Fruit fly (Drosophila melanogaster) whole organism, adult: ENCODE data around the gene Hsp67Bc.

Source experiments
- CG11617 ChIP-seq: fragments of 200-800 bp; sonication (Bioruptor generic); optimal IDR thresholded peaks from 2 replicates; lab custom pipeline; 2017; ENCODE audit warnings: mild to moderate bottlenecking, missing biosample characterization, missing genetic modification reagents, missing genetic modification characterization
- CG12768 ChIP-seq: fragments of 200-800 bp; sonication (Bioruptor generic); optimal IDR thresholded peaks from 2 replicates; lab custom pipeline; 2017; ENCODE audit warnings: missing biosample characterization, missing genetic modification characterization, mild to moderate bottlenecking, moderate library complexity, missing genetic modification reagents
- CG14711 ChIP-seq: fragments of 200-800 bp; sonication (Bioruptor generic); optimal IDR thresholded peaks from 2 replicates; lab custom pipeline; 2018; ENCODE audit warnings: missing biosample characterization, mild to moderate bottlenecking, missing genetic modification characterization, moderate library complexity
- CG1620 ChIP-seq: fragments of 200-800 bp; sonication (Bioruptor generic); optimal IDR thresholded peaks from 2 replicates; lab custom pipeline; 2016; ENCODE audit warnings: missing biosample characterization, missing genetic modification characterization
- CG33017 ChIP-seq: fragments of 200-800 bp; sonication (Bioruptor generic); optimal IDR thresholded peaks from 2 replicates; lab custom pipeline; 2018; ENCODE audit warnings: missing biosample characterization, mild to moderate bottlenecking, missing genetic modification characterization, moderate library complexity
- CG5204 ChIP-seq: fragments of 200-800 bp; sonication (Bioruptor generic); optimal IDR thresholded peaks from 2 replicates; lab custom pipeline; 2016; ENCODE audit warnings: missing biosample characterization, missing genetic modification characterization
- CG7045 ChIP-seq: fragments of 200-800 bp; sonication (Bioruptor generic); optimal IDR thresholded peaks from 2 replicates; lab custom pipeline; 2017; ENCODE audit warnings: missing biosample characterization, mild to moderate bottlenecking, missing genetic modification characterization
- CG7101 ChIP-seq: fragments of 200-800 bp; sonication (Bioruptor generic); optimal IDR thresholded peaks from 2 replicates; lab custom pipeline; 2018; ENCODE audit warnings: missing biosample characterization, mild to moderate bottlenecking, missing genetic modification characterization, moderate library complexity
- Clk ChIP-seq: fragments of 200-800 bp; sonication (Bioruptor generic); optimal IDR thresholded peaks from 2 replicates; lab custom pipeline; 2017; ENCODE audit warnings: missing biosample characterization, missing genetic modification characterization
- Crg-1 ChIP-seq: fragments of 200-800 bp; sonication (Bioruptor generic); optimal IDR thresholded peaks from 2 replicates; lab custom pipeline; 2016; ENCODE audit warnings: missing biosample characterization, missing genetic modification characterization
- Hr96 ChIP-seq: fragments of 200-800 bp; sonication (Bioruptor generic); optimal IDR thresholded peaks from 2 replicates; lab custom pipeline; 2016; ENCODE audit warnings: missing biosample characterization, missing genetic modification characterization
- Mnt ChIP-seq: fragments of 200-800 bp; sonication (Bioruptor generic); optimal IDR thresholded peaks from 2 replicates; lab custom pipeline; 2016; ENCODE audit warnings: missing biosample characterization, mild to moderate bottlenecking, missing genetic modification characterization
- bab1 ChIP-seq: fragments of 200-800 bp; sonication (Bioruptor generic); optimal IDR thresholded peaks from 3 replicates; lab custom pipeline; 2019; ENCODE audit warnings: missing biosample characterization, mild to moderate bottlenecking, missing genetic modification characterization, moderate library complexity
- cic ChIP-seq: fragments of 200-800 bp; sonication (Bioruptor generic); optimal IDR thresholded peaks from 2 replicates; lab custom pipeline; 2017; ENCODE audit warnings: missing biosample characterization, mild to moderate bottlenecking, missing genetic modification characterization, moderate library complexity
- cnc ChIP-seq, 2 experiments: fragments of >200 bp; optimal IDR thresholded peaks; 2 replicates each; lab custom pipeline; 2017
- kay ChIP-seq: fragments of 200-800 bp; sonication (Bioruptor generic); peaks from one replicate; lab custom pipeline; 2016; ENCODE audit warnings: missing biosample characterization, missing genetic modification characterization, borderline replicate concordance
- ovo ChIP-seq: fragments of 200-800 bp; sonication (Bioruptor generic); optimal IDR thresholded peaks from 2 replicates; lab custom pipeline; 2016; ENCODE audit warnings: missing biosample characterization, missing genetic modification characterization
- pad ChIP-seq: fragments of 200-800 bp; sonication (Bioruptor generic); optimal IDR thresholded peaks from 3 replicates; lab custom pipeline; 2017; ENCODE audit warnings: missing biosample characterization, missing genetic modification characterization, mild to moderate bottlenecking, moderate library complexity, missing genetic modification reagents
- tj ChIP-seq: fragments of 200-800 bp; sonication (Bioruptor generic); optimal IDR thresholded peaks from 3 replicates; lab custom pipeline; 2017; ENCODE audit warnings: missing biosample characterization, mild to moderate bottlenecking, missing genetic modification characterization, moderate library complexity
- toe ChIP-seq: fragments of 200-800 bp; sonication (Bioruptor generic); optimal IDR thresholded peaks from 2 replicates; lab custom pipeline; 2016; ENCODE audit warnings: missing biosample characterization, missing genetic modification characterization

The Hsp67Bc gene

dm6 chr3L:9372278-9372975 lies at the start of gene Hsp67Bc, which contains the start of the genes CG4456 and Hsp22:
Gene Hsp67Bc, minus strand, starts transcription at chr3L:9372497.
Gene CG4456, plus strand, starts transcription at chr3L:9372722.
Gene Hsp22, plus strand, starts transcription at chr3L:9372931.
- no peak for TF ChIP-seq bab1 (GFP tag; lab: Kevin White, UChicago)
- TF ChIP-seq CG7045 (GFP tag; lab: Kevin White, UChicago): no peak
- peak; percentile 33 for TF ChIP-seq CG12768 (GFP tag; lab: Kevin White, UChicago)
- TF ChIP-seq ovo (GFP tag; lab: Kevin White, UChicago): peak; percentile 19
- peak; percentile 39 for TF ChIP-seq cic (GFP tag; lab: Kevin White, UChicago)

- no peak for TF ChIP-seq cnc (optimal IDR thresholded peaks at IDR 0.05; lab: Kevin White, UChicago)
- TF ChIP-seq kay (GFP tag; lab: Kevin White, UChicago): no peak
- TF ChIP-seq tj (GFP tag; lab: Kevin White, UChicago): peak; percentile 33
- TF ChIP-seq CG12768 (GFP tag; lab: Kevin White, UChicago): no peak
- TF ChIP-seq CG33017 (tag; lab: Kevin White, UChicago): no peak
- peak; percentile 26 for TF ChIP-seq ovo (GFP tag; lab: Kevin White, UChicago)
- no peak for TF ChIP-seq CG5204
- no peak for TF ChIP-seq CG14711 (tag; lab: Kevin White, UChicago)
- peak; percentile 32 for TF ChIP-seq cic (GFP tag; lab: Kevin White, UChicago)
- TF ChIP-seq CG7101: no peak
Measured at dm6 chr3L:9421621-9422020, 49.3 kb upstream of the Hsp67Bc start.

dm6 chr3L:9420819-9421130 lies 48.5 kb upstream of the Hsp67Bc start:
- TF ChIP-seq Clk (GFP tag; lab: Kevin White, UChicago) (no peak), CG1620 (GFP tag; lab: Kevin White, UChicago) (no peak), Crg-1 (GFP tag; lab: Kevin White, UChicago) (no peak), CG33017 (tag; lab: Kevin White, UChicago) (no peak), ovo (GFP tag; lab: Kevin White, UChicago) (no peak), cnc (optimal IDR thresholded peaks at IDR 0.05; lab: Kevin White, UChicago) (peak; percentile 71 to 73)

- TF ChIP-seq CG1620 (GFP tag; lab: Kevin White, UChicago) (peak; percentile 84), bab1 (GFP tag; lab: Kevin White, UChicago) (peak; percentile 98), CG11617 (GFP tag; lab: Kevin White, UChicago) (peak; percentile 95), CG33017 (tag; lab: Kevin White, UChicago) (peak; percentile 96), Clk (GFP tag; lab: Kevin White, UChicago) (peak; percentile 61), kay (GFP tag; lab: Kevin White, UChicago) (peak; percentile 96), CG7101 (peak; percentile 95), CG14711 (tag; lab: Kevin White, UChicago) (peak; percentile 91), toe (GFP tag; lab: Kevin White, UChicago) (peak; percentile 58), Hr96 (peak; percentile 80), ovo (GFP tag; lab: Kevin White, UChicago) (peak; percentile 84), CG7045 (GFP tag; lab: Kevin White, UChicago) (peak; percentile 95), Mnt (GFP tag; lab: Kevin White, UChicago) (peak; percentile 89), cnc (optimal IDR thresholded peaks at IDR 0.05; lab: Kevin White, UChicago) (no peak), CG5204 (peak; percentile 89), Crg-1 (GFP tag; lab: Kevin White, UChicago) (peak; percentile 87), tj (GFP tag; lab: Kevin White, UChicago) (peak; percentile 94), cic (GFP tag; lab: Kevin White, UChicago) (peak; percentile 87), CG12768 (GFP tag; lab: Kevin White, UChicago) (peak; percentile 88), pad (GFP tag; lab: Kevin White, UChicago) (peak; percentile 92)
Measured at dm6 chr3L:9420054-9420818, 47.9 kb upstream of the Hsp67Bc start.

- TF ChIP-seq kay (GFP tag; lab: Kevin White, UChicago) (no peak), CG12768 (GFP tag; lab: Kevin White, UChicago) (peak; percentile 24), bab1 (GFP tag; lab: Kevin White, UChicago) (peak; percentile 41), Crg-1 (GFP tag; lab: Kevin White, UChicago) (no peak), ovo (GFP tag; lab: Kevin White, UChicago) (no peak), Clk (GFP tag; lab: Kevin White, UChicago) (no peak), Mnt (GFP tag; lab: Kevin White, UChicago) (no peak), CG7101 (no peak), cnc (optimal IDR thresholded peaks at IDR 0.05; lab: Kevin White, UChicago) (peak; percentile 40 to 63), pad (GFP tag; lab: Kevin White, UChicago) (no peak), cic (GFP tag; lab: Kevin White, UChicago) (no peak), CG11617 (GFP tag; lab: Kevin White, UChicago) (no peak), CG5204 (peak; percentile 35), CG7045 (GFP tag; lab: Kevin White, UChicago) (no peak), Hr96 (peak; percentile 38), toe (GFP tag; lab: Kevin White, UChicago) (no peak), CG14711 (tag; lab: Kevin White, UChicago) (no peak), CG1620 (GFP tag; lab: Kevin White, UChicago) (no peak), tj (GFP tag; lab: Kevin White, UChicago) (peak; percentile 54), CG33017 (tag; lab: Kevin White, UChicago) (no peak)
Measured at dm6 chr3L:9419328-9419727, 47.0 kb upstream of the Hsp67Bc start.
